Worm (Caenorhabditis elegans) whole organism, L4/young adult: ENCODE data around the gene Y51H7C.13.

Experiments
- W03F9.2 ChIP-seq: fragments of 150-350 bp; optimal IDR thresholded peaks from 2 replicates; lab custom pipeline; 2014; ENCODE audit warnings: missing biosample characterization, missing genetic modification characterization
- dao-5 ChIP-seq: sonication (generic microtip); optimal IDR thresholded peaks from 2 replicates; lab custom pipeline; 2016; ENCODE audit warnings: missing genotype, missing genetic modification characterization, moderate library complexity, missing compliant biosample characterization
- him-1 ChIP-seq: sonication (generic microtip); optimal IDR thresholded peaks from 2 replicates; lab custom pipeline; 2016; ENCODE audit warnings: missing genotype, missing genetic modification reagents, missing genetic modification characterization, missing compliant biosample characterization

ce11 chrII:1437449-1438335 lies 28.7 kb downstream of the Y51H7C.13 start, which contains the start of gene nol-6:
- TF ChIP-seq him-1 (tag; lab: Kevin White, UChicago) (no peak), W03F9.2 (tag; lab: Kevin White, UChicago) (no peak), dao-5 (no peak)
